Fruit fly (Drosophila melanogaster): ENCODE data around the gene CG15547.

- no peak for TF ChIP-seq psq (optimal IDR thresholded peaks at IDR 0.05)
- TF ChIP-seq Dll (optimal IDR thresholded peaks at IDR 0.05), result peak; percentile 65
- TF ChIP-seq pan (optimal IDR thresholded peaks at IDR 0.05), result no peak
- peak; percentile 94 for TF ChIP-seq CG8478 (optimal IDR thresholded peaks at IDR 0.05)
These were observed 29.1 kb upstream of the CG15547 start, which contains the start of gene Ptx1 for dm6 chr3R:30912402-30912801.

Data from whole organism.